Worm (Caenorhabditis elegans) whole organism, L2 larva: ENCODE data around the gene fem-3.

ENCODE experiments used
- nhr-11 ChIP-seq: fragments of 150-350 bp; optimal IDR thresholded peaks from 2 replicates; lab custom pipeline; 2014; ENCODE audit warnings: missing biosample characterization, missing genetic modification characterization
- nhr-12 ChIP-seq: fragments of 150-350 bp; optimal IDR thresholded peaks from 2 replicates; lab custom pipeline; 2014; ENCODE audit warnings: missing biosample characterization, missing genetic modification characterization
- nhr-77 ChIP-seq: fragments of 150-350 bp; optimal IDR thresholded peaks from 2 replicates; lab custom pipeline; 2014; ENCODE audit warnings: missing biosample characterization, missing genetic modification characterization

ce11 chrIV:9095553-9095952 is 9.2 kb upstream of the fem-3 start, which contains the start of gene icln-1:
- no peak for TF ChIP-seq nhr-12 (tag; lab: Kevin White, UChicago)
- no peak for TF ChIP-seq nhr-77
- no peak for TF ChIP-seq nhr-11
